Fruit fly (Drosophila melanogaster) whole organism, pupa: Measurements from ENCODE around the gene Ced-12.

Experiments used
- CG10348 ChIP-seq: fragments of 200-800 bp; sonication (Bioruptor generic); IDR thresholded peaks from 2 replicates; pipeline ENCODE4 v1.3.6; 2022; ENCODE audit warnings: missing biosample characterization, missing genetic modification characterization
- CG12605 ChIP-seq: fragments of 200-800 bp; sonication (Bioruptor generic); IDR thresholded peaks from 2 replicates; pipeline ENCODE4 v1.3.6; 2022; ENCODE audit warnings: missing biosample characterization, missing genetic modification characterization
- CG13204 ChIP-seq: fragments of 200-800 bp; sonication (Bioruptor generic); optimal IDR thresholded peaks from 2 replicates; lab custom pipeline; 2018; ENCODE audit warnings: missing biosample characterization, mild to moderate bottlenecking, missing genetic modification characterization, moderate library complexity
- CG14655 ChIP-seq: fragments of 200-800 bp; sonication (Bioruptor generic); optimal IDR thresholded peaks from 3 replicates; lab custom pipeline; 2017; ENCODE audit warnings: mild to moderate bottlenecking, missing biosample characterization, missing genetic modification reagents, missing genetic modification characterization
- CG15710 ChIP-seq: fragments of 200-800 bp; sonication (Bioruptor generic); optimal IDR thresholded peaks from 2 replicates; lab custom pipeline; 2018; ENCODE audit warnings: missing biosample characterization, mild to moderate bottlenecking, missing genetic modification characterization, moderate library complexity
- CG17806 ChIP-seq: fragments of 200-800 bp; sonication (Bioruptor generic); optimal IDR thresholded peaks from 2 replicates; lab custom pipeline; 2018; ENCODE audit warnings: missing biosample characterization, mild to moderate bottlenecking, missing genetic modification characterization, moderate library complexity
- CG32121 ChIP-seq: fragments of 200-800 bp; sonication (Bioruptor generic); IDR thresholded peaks from 2 replicates; pipeline ENCODE4 v1.3.6; 2022; ENCODE audit warnings: missing biosample characterization, missing genetic modification characterization
- CG34367 ChIP-seq: fragments of 200-800 bp; sonication (Bioruptor generic); optimal IDR thresholded peaks from 2 replicates; lab custom pipeline; 2018; ENCODE audit warnings: missing biosample characterization, mild to moderate bottlenecking, missing genetic modification characterization
- CG4496 ChIP-seq: fragments of 200-800 bp; sonication (Bioruptor generic); IDR thresholded peaks from 3 replicates; pipeline ENCODE4 v1.3.6; 2022; ENCODE audit warnings: missing biosample characterization, missing genetic modification characterization
- CG8159 ChIP-seq: fragments of 200-800 bp; sonication (Bioruptor generic); optimal IDR thresholded peaks from 3 replicates; lab custom pipeline; 2018; ENCODE audit warnings: missing biosample characterization, mild to moderate bottlenecking, missing genetic modification characterization, moderate library complexity
- CG8301 ChIP-seq: fragments of 200-800 bp; sonication (Bioruptor generic); optimal IDR thresholded peaks from 2 replicates; lab custom pipeline; 2018; ENCODE audit warnings: missing biosample characterization, mild to moderate bottlenecking, missing genetic modification characterization
- CG9948 ChIP-seq: fragments of 200-800 bp; sonication (Bioruptor generic); optimal IDR thresholded peaks from 2 replicates; lab custom pipeline; 2018; ENCODE audit warnings: missing biosample characterization, mild to moderate bottlenecking, missing genetic modification characterization, moderate library complexity
- D1 ChIP-seq: fragments of 200-800 bp; sonication (Bioruptor generic); optimal IDR thresholded peaks from 2 replicates; lab custom pipeline; 2018; ENCODE audit warnings: missing biosample characterization, mild to moderate bottlenecking, missing genetic modification characterization, moderate library complexity
- EcR ChIP-seq: fragments of 200-800 bp; sonication (Bioruptor generic); optimal IDR thresholded peaks from 3 replicates; lab custom pipeline; 2019; ENCODE audit warnings: missing biosample characterization, missing genetic modification characterization, mild to moderate bottlenecking, moderate library complexity, missing genetic modification reagents
- Ets98B ChIP-seq: fragments of 200-800 bp; sonication (Bioruptor generic); IDR thresholded peaks from 2 replicates; pipeline ENCODE4 v1.3.6; 2022; ENCODE audit warnings: missing biosample characterization, missing genetic modification characterization
- Pif1A ChIP-seq: fragments of 200-800 bp; sonication (Bioruptor generic); optimal IDR thresholded peaks from 3 replicates; lab custom pipeline; 2016; ENCODE audit warnings: missing biosample characterization, missing genetic modification characterization
- Pif1B ChIP-seq: fragments of 200-800 bp; sonication (Bioruptor generic); optimal IDR thresholded peaks from 3 replicates; lab custom pipeline; 2016; ENCODE audit warnings: missing biosample characterization, missing genetic modification characterization
- Snoo ChIP-seq: fragments of 200-800 bp; sonication (Bioruptor generic); optimal IDR thresholded peaks from 3 replicates; lab custom pipeline; 2017; ENCODE audit warnings: missing biosample characterization, mild to moderate bottlenecking, missing genetic modification characterization, inconsistent platforms
- fd96Ca ChIP-seq: fragments of 200-800 bp; sonication (Bioruptor generic); IDR thresholded peaks from 3 replicates; pipeline ENCODE4 v1.3.6; 2022; ENCODE audit warnings: missing biosample characterization, missing genetic modification characterization
- gl ChIP-seq: fragments of 200-800 bp; sonication (Bioruptor generic); optimal IDR thresholded peaks from 2 replicates; lab custom pipeline; 2018; ENCODE audit warnings: missing biosample characterization, mild to moderate bottlenecking, missing genetic modification characterization
- rn ChIP-seq: fragments of 200-800 bp; sonication (Bioruptor generic); IDR thresholded peaks from 2 replicates; pipeline ENCODE4 v1.3.6; 2022; ENCODE audit warnings: missing biosample characterization, missing genetic modification characterization

Gene Ced-12

DNA sequence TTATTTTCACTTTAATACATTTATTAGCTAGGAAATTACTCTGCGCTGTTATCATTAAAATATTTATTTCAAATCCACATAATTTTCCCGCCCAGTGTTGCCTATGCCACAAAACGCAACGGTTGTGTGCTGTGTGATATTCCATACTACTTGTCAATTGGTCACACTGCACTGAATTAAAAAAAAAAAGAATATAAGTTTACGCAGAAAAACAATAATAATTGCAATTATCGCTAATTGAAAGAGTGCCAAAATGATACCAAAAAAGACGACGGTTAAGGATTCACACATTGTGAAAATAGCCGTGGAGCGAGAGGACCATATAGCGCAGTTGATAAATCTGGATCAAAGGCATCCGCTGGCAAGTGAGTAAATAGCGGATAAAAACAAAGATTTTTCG, at the start of gene Ced-12:
Gene Ced-12, plus strand, starts transcription at position 141 of the 400 bp plus-strand sequence.
- no peak for TF ChIP-seq CG9948 (tag; lab: Kevin White, UChicago)
- no peak for TF ChIP-seq CG17806 (tag; lab: Kevin White, UChicago)
- TF ChIP-seq CG4496 (GFP tag; lab: Robert Waterston, UW), result peak; percentile 52; the same call in 1 of the 3 replicates
- no peak for TF ChIP-seq Snoo (tag; lab: Kevin White, UChicago)
- 0 out of 2 replicates have a peak, but pooled peaks have one; percentile 16 for TF ChIP-seq rn

DNA sequence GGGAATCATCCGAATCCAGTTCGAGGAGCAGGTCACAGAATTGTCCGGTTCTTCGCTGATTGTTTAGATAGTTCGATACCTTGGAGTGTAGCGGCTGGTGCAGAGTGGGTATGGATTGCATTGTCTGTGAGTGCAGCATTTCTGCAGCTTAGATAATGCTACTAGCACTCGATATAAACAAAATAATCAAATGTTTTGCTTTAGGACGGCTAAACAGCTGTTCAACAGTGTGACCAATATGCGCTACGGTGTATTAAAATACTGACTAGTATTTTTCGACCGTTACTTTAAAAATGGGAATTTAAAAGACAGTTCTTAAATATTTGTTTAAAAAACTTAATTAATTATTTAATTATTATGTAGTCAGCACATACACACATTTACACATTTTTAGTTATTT, 48.9 kb upstream of the Ced-12 start, which contains the start of gene Plzf:
Gene Plzf, minus strand, starts transcription at position 196 of the 400 bp plus-strand sequence.
- TF ChIP-seq gl (tag; lab: Kevin White, UChicago) (no peak), CG34367 (tag; lab: Kevin White, UChicago) (no peak), Pif1B (GFP tag; lab: Kevin White, UChicago) (no peak), CG32121 (GFP tag; lab: Robert Waterston, UW) (no peak), fd96Ca (GFP tag; lab: Robert Waterston, UW) (no peak), CG12605 (GFP tag; lab: Robert Waterston, UW) (no peak), CG15710 (tag; lab: Kevin White, UChicago) (no peak), CG9948 (tag; lab: Kevin White, UChicago) (no peak), CG8301 (tag; lab: Kevin White, UChicago) (no peak), D1 (no peak)

DNA sequence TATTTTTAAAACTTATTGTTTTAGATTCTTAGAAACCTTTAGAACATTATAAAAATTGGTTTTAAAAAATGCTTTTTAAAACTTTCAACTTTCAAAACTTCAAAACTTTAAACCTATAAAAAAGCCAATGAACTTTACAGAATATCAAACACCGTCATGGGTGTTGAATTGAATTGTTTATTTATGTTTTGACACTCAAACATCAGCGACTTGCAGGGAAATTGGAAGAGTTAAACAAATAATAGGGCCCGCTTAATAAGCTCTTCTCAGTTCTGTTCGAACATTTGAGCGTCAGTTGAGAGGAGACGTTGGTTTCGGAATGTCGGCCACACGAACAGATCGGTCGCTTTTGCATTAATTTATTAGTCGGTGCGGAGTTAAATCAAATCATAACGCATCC, 48.5 kb upstream of the Ced-12 start, which contains the start of gene PLCXD:
Gene PLCXD, plus strand, starts transcription at position 286 of the 400 bp plus-strand sequence.
- TF ChIP-seq CG12605 (GFP tag; lab: Robert Waterston, UW) (no peak), gl (tag; lab: Kevin White, UChicago) (no peak), CG4496 (GFP tag; lab: Robert Waterston, UW) (no peak), CG13204 (GFP tag; lab: Kevin White, UChicago) (no peak), Pif1A (GFP tag; lab: Kevin White, UChicago) (no peak)

dm6 chr2L:12053365-12053764, 44.3 kb upstream of the Ced-12 start:
- TF ChIP-seq CG12605 (GFP tag; lab: Robert Waterston, UW), result peak; percentile 93
- no peak for TF ChIP-seq CG32121 (GFP tag; lab: Robert Waterston, UW)
- no peak for TF ChIP-seq CG8159

DNA sequence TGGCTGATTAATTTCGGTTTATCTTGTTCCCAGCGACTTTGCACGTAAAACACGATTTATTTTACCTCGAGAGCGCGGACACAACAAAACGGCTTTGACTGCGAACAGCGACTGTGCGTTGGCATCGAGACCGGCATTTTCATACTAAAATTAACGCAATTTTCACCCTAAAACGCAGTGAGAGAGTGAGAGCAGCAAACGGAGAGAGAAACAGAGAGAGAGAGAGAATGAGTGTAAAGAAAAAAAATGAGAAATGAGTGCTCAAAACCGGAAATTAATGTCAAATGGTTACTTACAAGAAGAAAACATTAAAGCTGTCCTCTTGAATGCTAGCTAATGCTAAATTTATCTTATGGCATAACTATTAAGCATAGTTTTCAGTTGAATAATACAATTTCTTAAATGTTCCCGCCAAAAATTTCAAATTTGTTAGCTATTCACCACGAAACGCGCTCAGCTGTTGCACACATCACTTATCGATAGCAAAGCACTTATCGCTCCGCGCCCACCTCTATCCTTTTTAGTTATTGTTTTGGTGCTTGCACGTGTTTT, 41.7 kb upstream of the Ced-12 start, which contains the start of the genes JhI-21, RpL7-like and CG34164:
Gene JhI-21, minus strand, starts transcription at position 206 of the 552 bp plus-strand sequence.
Gene RpL7-like, plus strand, starts transcription at position 490 of the 552 bp plus-strand sequence.
Gene CG34164, plus strand, starts transcription at position 512 of the 552 bp plus-strand sequence.
- no peak for TF ChIP-seq CG17806 (tag; lab: Kevin White, UChicago)
- TF ChIP-seq CG32121 (GFP tag; lab: Robert Waterston, UW), result no peak
- no peak for TF ChIP-seq CG15710 (tag; lab: Kevin White, UChicago)
- no peak for TF ChIP-seq CG13204 (GFP tag; lab: Kevin White, UChicago)
- no peak for TF ChIP-seq CG14655 (GFP tag; lab: Kevin White, UChicago)
- no peak for TF ChIP-seq CG10348 (GFP tag; lab: Robert Waterston, UW)
- no peak for TF ChIP-seq EcR
- TF ChIP-seq CG34367 (tag; lab: Kevin White, UChicago), result no peak
- TF ChIP-seq Ets98B (GFP tag; lab: Robert Waterston, UW), result peak; percentile 19; the same call in 1 of the 2 replicates
- TF ChIP-seq CG12605 (GFP tag; lab: Robert Waterston, UW), result peak; percentile 43; the same call in 1 of the 2 replicates
- TF ChIP-seq gl (tag; lab: Kevin White, UChicago), result no peak
- TF ChIP-seq CG4496 (GFP tag; lab: Robert Waterston, UW), result no peak
- no peak for TF ChIP-seq rn
- TF ChIP-seq fd96Ca (GFP tag; lab: Robert Waterston, UW), result no peak
- TF ChIP-seq Pif1A (GFP tag; lab: Kevin White, UChicago), result no peak
- TF ChIP-seq CG8301 (tag; lab: Kevin White, UChicago), result no peak
- peak; percentile 6 for TF ChIP-seq Snoo (tag; lab: Kevin White, UChicago)
- no peak for TF ChIP-seq CG8159
- no peak for TF ChIP-seq D1
- no peak for TF ChIP-seq Pif1B (GFP tag; lab: Kevin White, UChicago)
- TF ChIP-seq CG9948 (tag; lab: Kevin White, UChicago), result no peak

dm6 chr2L:12063035-12063434, 34.6 kb upstream of the Ced-12 start, which contains the start of gene Rab3-GAP:
Gene Rab3-GAP (minus strand): TSS chr2L:12063184.
- TF ChIP-seq CG17806 (tag; lab: Kevin White, UChicago), result peak; percentile 7
- no peak for TF ChIP-seq Pif1A (GFP tag; lab: Kevin White, UChicago)
- no peak for TF ChIP-seq CG9948 (tag; lab: Kevin White, UChicago)
- peak; percentile 25 for TF ChIP-seq CG8159
- TF ChIP-seq EcR, result no peak
- TF ChIP-seq CG15710 (tag; lab: Kevin White, UChicago), result peak; percentile 15
- peak; percentile 15 for TF ChIP-seq CG8301 (tag; lab: Kevin White, UChicago)
- TF ChIP-seq D1, result no peak
- no peak for TF ChIP-seq rn
- no peak for TF ChIP-seq CG34367 (tag; lab: Kevin White, UChicago)
- TF ChIP-seq CG32121 (GFP tag; lab: Robert Waterston, UW), result no peak
- TF ChIP-seq fd96Ca (GFP tag; lab: Robert Waterston, UW), result no peak
- no peak for TF ChIP-seq Pif1B (GFP tag; lab: Kevin White, UChicago)
- no peak for TF ChIP-seq gl (tag; lab: Kevin White, UChicago)
- TF ChIP-seq CG13204 (GFP tag; lab: Kevin White, UChicago), result no peak
- TF ChIP-seq CG10348 (GFP tag; lab: Robert Waterston, UW), result no peak
- peak; percentile 53 for TF ChIP-seq CG12605 (GFP tag; lab: Robert Waterston, UW)
- TF ChIP-seq Ets98B (GFP tag; lab: Robert Waterston, UW), result peak; percentile 6; the same call in 1 of the 2 replicates
